Worm (Caenorhabditis elegans) whole organism, mixed stage, embryonic: Measurements from ENCODE around the gene his-35.
A peak's percentile ranks its signal among the peaks of the same experiment; 100 is the strongest.

Experiments used
- M03D4.4 ChIP-seq: sonication (generic microtip); optimal IDR thresholded peaks from 2 replicates; lab custom pipeline; 2017; ENCODE audit warnings: mild to moderate bottlenecking, missing genetic modification characterization, missing compliant biosample characterization
- bed-3 ChIP-seq: fragments of 200-800 bp; sonication (Bioruptor generic); optimal IDR thresholded peaks from 3 replicates; lab custom pipeline; 2018; ENCODE audit warnings: mild to moderate bottlenecking, missing genetic modification characterization, moderate library complexity, missing compliant biosample characterization
- blmp-1 ChIP-seq: fragments of 150-350 bp; optimal IDR thresholded peaks from 2 replicates; lab custom pipeline; 2014; ENCODE audit warnings: missing biosample characterization, missing genetic modification characterization
- ceh-39 ChIP-seq: fragments of 150-350 bp; optimal IDR thresholded peaks from 2 replicates; lab custom pipeline; 2014; ENCODE audit warnings: missing biosample characterization, missing genetic modification characterization
- ceh-43 ChIP-seq: fragments of 200-800 bp; sonication (Bioruptor generic); optimal IDR thresholded peaks from 2 replicates; lab custom pipeline; 2018; ENCODE audit warnings: mild to moderate bottlenecking, missing genetic modification characterization, moderate library complexity, missing compliant biosample characterization
- ceh-83 ChIP-seq: fragments of 200-800 bp; sonication (Bioruptor generic); optimal IDR thresholded peaks from 2 replicates; lab custom pipeline; 2018; ENCODE audit warnings: mild to moderate bottlenecking, missing genetic modification characterization, missing compliant biosample characterization
- ces-1 ChIP-seq: fragments of 150-350 bp; optimal IDR thresholded peaks from 2 replicates; lab custom pipeline; 2014; ENCODE audit warnings: missing biosample characterization, missing genetic modification reagents, missing genetic modification characterization
- cnd-1 ChIP-seq: fragments of 200-800 bp; sonication (Bioruptor generic); optimal IDR thresholded peaks from 2 replicates; lab custom pipeline; 2018; ENCODE audit warnings: mild to moderate bottlenecking, missing genetic modification characterization, missing compliant biosample characterization
- drap-1 ChIP-seq: fragments of 200-800 bp; sonication (Bioruptor generic); optimal IDR thresholded peaks from 3 replicates; lab custom pipeline; 2018; ENCODE audit warnings: mild to moderate bottlenecking, missing genetic modification characterization, missing compliant biosample characterization
- elt-1 ChIP-seq: sonication (generic microtip); optimal IDR thresholded peaks from 2 replicates; lab custom pipeline; 2017; ENCODE audit warnings: missing genetic modification characterization, mild to moderate bottlenecking, missing compliant biosample characterization, antibody characterized with exemption, moderate library complexity, borderline replicate concordance; ENCODE audit not compliant: insufficient read depth
- elt-3 ChIP-seq: fragments of 150-350 bp; optimal IDR thresholded peaks from 2 replicates; lab custom pipeline; 2014; ENCODE audit warnings: missing biosample characterization, missing genetic modification characterization
- flh-1 ChIP-seq: fragments of 200-800 bp; sonication (Bioruptor generic); optimal IDR thresholded peaks from 2 replicates; lab custom pipeline; 2018; ENCODE audit warnings: mild to moderate bottlenecking, missing genetic modification characterization, moderate library complexity, missing compliant biosample characterization
- ham-2 ChIP-seq: fragments of 200-800 bp; sonication (Bioruptor generic); optimal IDR thresholded peaks from 2 replicates; lab custom pipeline; 2018; ENCODE audit warnings: mild to moderate bottlenecking, missing genetic modification characterization, missing compliant biosample characterization
- hlh-1 ChIP-seq: fragments of 150-350 bp; optimal IDR thresholded peaks from 2 replicates; lab custom pipeline; 2014; ENCODE audit warnings: missing biosample characterization, missing genetic modification reagents, missing genetic modification characterization
- lin-13 ChIP-seq: fragments of 150-350 bp; optimal IDR thresholded peaks from 2 replicates; lab custom pipeline; 2014; ENCODE audit warnings: missing biosample characterization, missing genetic modification characterization
- lin-32 ChIP-seq: fragments of 200-800 bp; sonication (Bioruptor generic); optimal IDR thresholded peaks from 2 replicates; lab custom pipeline; 2018; ENCODE audit warnings: mild to moderate bottlenecking, missing genetic modification characterization, missing compliant biosample characterization
- lsy-2 ChIP-seq: fragments of 150-350 bp; optimal IDR thresholded peaks from 2 replicates; lab custom pipeline; 2014; ENCODE audit warnings: missing biosample characterization, missing genetic modification characterization
- mab-5 ChIP-seq: fragments of 150-350 bp; optimal IDR thresholded peaks from 2 replicates; lab custom pipeline; 2014; ENCODE audit warnings: missing biosample characterization, missing genetic modification characterization
- mep-1 ChIP-seq: fragments of 150-350 bp; optimal IDR thresholded peaks from 2 replicates; lab custom pipeline; 2017; ENCODE audit warnings: missing biosample characterization, missing genetic modification reagents, missing genetic modification characterization, inconsistent platforms
- nhr-12 ChIP-seq: fragments of 150-350 bp; optimal IDR thresholded peaks from 2 replicates; lab custom pipeline; 2014; ENCODE audit warnings: missing biosample characterization, missing genetic modification characterization
- nhr-237 ChIP-seq: fragments of 150-350 bp; optimal IDR thresholded peaks from 2 replicates; lab custom pipeline; 2014; ENCODE audit warnings: missing biosample characterization, missing genetic modification characterization
- nhr-28 ChIP-seq: fragments of 150-350 bp; optimal IDR thresholded peaks from 2 replicates; lab custom pipeline; 2014; ENCODE audit warnings: missing biosample characterization, missing genetic modification characterization
- nhr-76 ChIP-seq: sonication (generic microtip); optimal IDR thresholded peaks from 2 replicates; lab custom pipeline; 2017; ENCODE audit warnings: missing biosample characterization, missing genetic modification characterization
- pha-4 ChIP-seq: fragments of 150-350 bp; optimal IDR thresholded peaks from 2 replicates; lab custom pipeline; 2018; ENCODE audit warnings: missing biosample characterization, missing genetic modification reagents, missing genetic modification characterization
- snpc-4 ChIP-seq: fragments of 150-350 bp; optimal IDR thresholded peaks from 2 replicates; lab custom pipeline; 2014; ENCODE audit warnings: missing biosample characterization, missing genetic modification characterization
- sptf-1 ChIP-seq: sonication (generic microtip); optimal IDR thresholded peaks from 2 replicates; lab custom pipeline; 2017; ENCODE audit warnings: mild to moderate bottlenecking, missing genetic modification characterization, moderate library complexity, missing compliant biosample characterization
- tbx-8 ChIP-seq: fragments of 200-800 bp; sonication (Bioruptor generic); optimal IDR thresholded peaks from 2 replicates; lab custom pipeline; 2018; ENCODE audit warnings: mild to moderate bottlenecking, missing genetic modification characterization, moderate library complexity, missing compliant biosample characterization
- unc-120 ChIP-seq: sonication (generic microtip); optimal IDR thresholded peaks from 2 replicates; lab custom pipeline; 2017; ENCODE audit warnings: missing genetic modification characterization, missing compliant biosample characterization; ENCODE audit not compliant: poor library complexity, severe bottlenecking
- unc-39 ChIP-seq: fragments of 150-350 bp; optimal IDR thresholded peaks from 2 replicates; lab custom pipeline; 2014; ENCODE audit warnings: missing biosample characterization, missing genetic modification characterization
- zip-8 ChIP-seq: fragments of 150-350 bp; optimal IDR thresholded peaks from 2 replicates; lab custom pipeline; 2014; ENCODE audit warnings: missing biosample characterization, missing genetic modification characterization
- ztf-11 ChIP-seq: fragments of 150-350 bp; optimal IDR thresholded peaks from 2 replicates; lab custom pipeline; 2014; ENCODE audit warnings: missing biosample characterization, missing genetic modification characterization

The his-35 gene

DNA sequence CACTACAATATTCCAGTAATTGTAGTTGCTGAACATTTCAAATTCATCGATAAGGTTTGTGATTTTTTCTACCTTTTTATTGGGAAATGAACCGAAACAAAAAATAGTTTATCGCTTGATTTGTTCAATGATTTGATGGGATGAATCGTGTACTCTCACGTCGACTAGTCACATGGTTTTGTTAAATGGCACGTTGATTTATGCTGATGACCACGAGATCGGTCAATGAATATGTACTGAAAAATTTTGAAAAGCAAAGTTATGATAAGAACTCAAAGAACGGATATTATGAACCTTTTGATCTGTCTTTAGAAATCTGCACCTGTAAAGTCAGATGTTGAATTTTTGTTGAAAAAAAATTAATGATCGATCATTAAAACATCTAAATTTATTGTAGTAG lies 28.8 kb downstream of the his-35 start:
- no peak for TF ChIP-seq pha-4 (tag; lab: Kevin White, UChicago)
- TF ChIP-seq lsy-2 (tag; lab: Kevin White, UChicago) = no peak
- no peak for TF ChIP-seq zip-8
- no peak for TF ChIP-seq tbx-8 (GFP tag; lab: Kevin White, UChicago)
- no peak for TF ChIP-seq elt-3 (tag; lab: Kevin White, UChicago)
- no peak for TF ChIP-seq snpc-4 (tag; lab: Kevin White, UChicago)
- no peak for TF ChIP-seq nhr-237
- no peak for TF ChIP-seq ham-2
- TF ChIP-seq drap-1 (GFP tag; lab: Kevin White, UChicago) = no peak
- no peak for TF ChIP-seq mep-1 (tag; lab: Kevin White, UChicago)
- TF ChIP-seq nhr-76 (tag; lab: Kevin White, UChicago) = no peak
- no peak for TF ChIP-seq elt-1 (tag; lab: Kevin White, UChicago)
- TF ChIP-seq nhr-12 (tag; lab: Kevin White, UChicago) = no peak
- TF ChIP-seq sptf-1 = no peak
- no peak for TF ChIP-seq flh-1 (GFP tag; lab: Kevin White, UChicago)
- no peak for TF ChIP-seq ces-1 (GFP tag; lab: Kevin White, UChicago)
- TF ChIP-seq mab-5 (tag; lab: Kevin White, UChicago) = no peak
- TF ChIP-seq ceh-39 (tag; lab: Kevin White, UChicago) = no peak
- TF ChIP-seq unc-39 (tag; lab: Kevin White, UChicago) = no peak

DNA sequence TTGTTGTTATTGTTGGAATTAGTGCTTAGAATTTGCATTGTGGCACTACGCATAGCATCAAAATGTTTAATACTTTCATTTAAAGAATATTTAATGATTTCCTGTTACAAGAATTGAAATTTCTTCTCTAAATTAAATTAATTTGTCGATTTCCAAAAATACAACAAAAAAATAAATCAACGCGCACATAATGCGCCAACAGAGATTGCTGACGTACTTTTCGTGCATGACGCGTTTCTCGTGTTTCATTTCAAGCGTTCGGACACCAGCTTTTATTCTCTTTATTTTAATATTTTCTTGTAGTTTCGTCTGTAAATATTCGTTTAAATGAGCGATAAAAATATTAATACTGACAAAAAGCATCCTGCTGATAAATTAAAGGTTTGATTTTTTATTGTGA lies 31.5 kb downstream of the his-35 start, which contains the start of gene eif-2Bdelta:
Gene eif-2Bdelta, plus strand, starts transcription at position 235 of the 400 bp plus-strand sequence.
- TF ChIP-seq tbx-8 (GFP tag; lab: Kevin White, UChicago) (no peak), mep-1 (tag; lab: Kevin White, UChicago) (peak; percentile 48), snpc-4 (tag; lab: Kevin White, UChicago) (no peak)

DNA sequence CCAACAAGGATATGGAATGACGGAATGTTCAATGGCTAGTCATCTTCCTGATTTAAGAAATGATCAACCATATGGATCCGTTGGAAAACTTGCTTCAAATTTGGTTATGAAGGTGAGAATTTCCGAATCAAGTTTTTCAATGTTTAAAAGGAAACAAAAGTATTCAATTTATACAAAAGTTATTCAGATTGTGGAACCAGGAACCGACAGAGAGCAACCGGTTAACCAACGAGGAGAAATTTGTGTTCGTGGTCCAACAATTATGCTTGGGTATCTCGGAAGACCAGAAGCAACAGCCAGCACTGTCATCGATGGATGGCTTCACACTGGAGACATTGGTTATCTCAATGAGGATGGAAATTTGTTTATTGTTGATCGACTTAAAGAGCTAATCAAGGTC lies 35.5 kb downstream of the his-35 start:
- TF ChIP-seq nhr-12 (tag; lab: Kevin White, UChicago) (no peak), blmp-1 (tag; lab: Kevin White, UChicago) (no peak), elt-3 (tag; lab: Kevin White, UChicago) (no peak), unc-120 (tag; lab: Kevin White, UChicago) (no peak), ceh-43 (no peak), flh-1 (GFP tag; lab: Kevin White, UChicago) (no peak), lsy-2 (tag; lab: Kevin White, UChicago) (no peak), hlh-1 (tag; lab: Kevin White, UChicago) (no peak), snpc-4 (tag; lab: Kevin White, UChicago) (no peak), ceh-83 (no peak), nhr-28 (tag; lab: Kevin White, UChicago) (no peak), bed-3 (GFP tag; lab: Kevin White, UChicago) (no peak), tbx-8 (GFP tag; lab: Kevin White, UChicago) (no peak), cnd-1 (tag; lab: Kevin White, UChicago) (no peak), ceh-39 (tag; lab: Kevin White, UChicago) (no peak)
- TF ChIP-seq, all 35 proteins: peak for 0

DNA sequence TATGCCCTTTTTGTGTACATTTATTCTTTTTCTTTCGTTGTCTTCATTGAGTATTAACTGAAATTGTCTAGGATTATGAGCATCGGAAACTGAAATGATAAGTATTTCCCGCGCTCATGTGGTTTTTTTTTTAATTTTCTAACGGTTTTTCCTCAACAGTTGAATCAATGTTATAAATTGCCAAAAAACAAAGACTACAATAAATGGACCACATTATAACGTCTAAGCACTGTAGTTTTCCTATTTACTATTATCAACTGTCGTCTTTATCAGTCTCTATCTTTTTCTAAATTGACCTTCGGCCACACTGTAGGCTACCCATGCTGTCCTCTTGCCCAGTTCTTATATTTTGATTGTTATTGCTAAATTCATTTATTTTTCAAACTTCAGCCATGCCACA lies 37.3 kb downstream of the his-35 start, which contains the start of gene acs-14:
Gene acs-14, plus strand, starts transcription at position 391 of the 400 bp plus-strand sequence.
- TF ChIP-seq bed-3 (GFP tag; lab: Kevin White, UChicago) (no peak), lsy-2 (tag; lab: Kevin White, UChicago) (no peak), mep-1 (tag; lab: Kevin White, UChicago) (no peak), ztf-11 (tag; lab: Kevin White, UChicago) (no peak), drap-1 (GFP tag; lab: Kevin White, UChicago) (no peak), lin-32 (GFP tag; lab: Kevin White, UChicago) (no peak), mab-5 (tag; lab: Kevin White, UChicago) (no peak), M03D4.4 (tag; lab: Kevin White, UChicago) (no peak), ces-1 (GFP tag; lab: Kevin White, UChicago) (no peak), blmp-1 (tag; lab: Kevin White, UChicago) (no peak), pha-4 (tag; lab: Kevin White, UChicago) (no peak), sptf-1 (no peak), snpc-4 (tag; lab: Kevin White, UChicago) (no peak), ceh-83 (no peak), elt-1 (tag; lab: Kevin White, UChicago) (no peak), nhr-12 (tag; lab: Kevin White, UChicago) (no peak), lin-13 (tag; lab: Kevin White, UChicago) (no peak)
